Fruit fly (Drosophila melanogaster): Measurements from ENCODE around the gene lmgA.

Gene lmgA

dm6 chr2L:8570408-8571072 lies 42.1 kb upstream of the lmgA start (continued):
- TF ChIP-seq exex (tag; optimal IDR thresholded peaks at IDR 0.05) (peak; percentile 100), ab (GFP tag; optimal IDR thresholded peaks at IDR 0.05) (no peak), Dfd (GFP tag; optimal IDR thresholded peaks at IDR 0.05) (no peak), Adf1 (GFP tag; IDR thresholded peaks at IDR 0.05) (no peak), tio (GFP tag; optimal IDR thresholded peaks at IDR 0.05) (no peak), inv (GFP tag; IDR thresholded peaks at IDR 0.05; ENCODE audit: partially characterized antibody) (peak; percentile 23; the same call in 1 of the 2 replicates), Asciz (GFP tag; optimal IDR thresholded peaks at IDR 0.05) (peak; percentile 9), CG13296 (GFP tag; optimal IDR thresholded peaks at IDR 0.05) (peak; percentile 10), eve (GFP tag; optimal IDR thresholded peaks at IDR 0.05) (peak in 1 of 2 experiments; percentile 59), nerfin-2 (GFP tag; IDR thresholded peaks at IDR 0.05; ENCODE audit: partially characterized antibody) (peak; percentile 37; the same call in 1 of the 2 replicates), sens-2 (GFP tag; IDR thresholded peaks at IDR 0.05) (peak; percentile 47; the same call in 1 of the 2 replicates), CG16813 (GFP tag; IDR thresholded peaks at IDR 0.05; ENCODE audit: partially characterized antibody) (peak; percentile 39; the same call in 2 of the 3 replicates), sd (tag; optimal IDR thresholded peaks at IDR 0.05) (peak; percentile 18), CG12219 (GFP tag; optimal IDR thresholded peaks at IDR 0.05) (peak; percentile 2), ci (GFP tag; IDR thresholded peaks at IDR 0.05) (0 out of 3 replicates have a peak, but pooled peaks have one; percentile 7), D19B (GFP tag; optimal IDR thresholded peaks at IDR 0.05) (no peak), CG1024 (GFP tag; IDR thresholded peaks at IDR 0.05) (no peak), Eip74EF (GFP tag; optimal IDR thresholded peaks at IDR 0.05) (no peak), CG7556 (GFP tag; optimal IDR thresholded peaks at IDR 0.05) (no peak), Fer1 (GFP tag; optimal IDR thresholded peaks at IDR 0.05) (peak; percentile 41), CG8281 (tag; optimal IDR thresholded peaks at IDR 0.05) (peak; percentile 18), Scr (GFP tag; IDR thresholded peaks at IDR 0.05; ENCODE audit: partially characterized antibody) (peak; percentile 49), CG2678 (tag; optimal IDR thresholded peaks at IDR 0.05) (peak; percentile 45), Bdp1 (GFP tag; optimal IDR thresholded peaks at IDR 0.05) (peak; percentile 96), Hr3 (GFP tag; optimal IDR thresholded peaks at IDR 0.05) (no peak), chinmo (GFP tag; IDR thresholded peaks at IDR 0.05; ENCODE audit: partially characterized antibody) (0 out of 4 replicates have a peak, but pooled peaks have one; percentile 37), Max (GFP tag; optimal IDR thresholded peaks at IDR 0.05) (no peak), CG12071 (GFP tag; optimal IDR thresholded peaks at IDR 0.05) (peak; percentile 22), B-H2 (GFP tag; optimal IDR thresholded peaks at IDR 0.05) (peak; percentile 39), Vsx1 (GFP tag; optimal IDR thresholded peaks at IDR 0.05) (peak; percentile 92), CG13424 (tag; optimal IDR thresholded peaks at IDR 0.05) (no peak), caup (GFP tag; optimal IDR thresholded peaks at IDR 0.05; ENCODE audit: severe bottlenecking) (peak; percentile 0), cg (GFP tag; optimal IDR thresholded peaks at IDR 0.05) (peak; percentile 29), Spps (tag; optimal IDR thresholded peaks at IDR 0.05) (no peak), CG6791 (GFP tag; IDR thresholded peaks at IDR 0.05; ENCODE audit: partially characterized antibody) (peak; percentile 56; the same call in 2 of the 3 replicates), Kr (GFP tag; optimal IDR thresholded peaks at IDR 0.05) (no peak), grn (GFP tag; optimal IDR thresholded peaks at IDR 0.05) (peak; percentile 85), hth (optimal IDR thresholded peaks at IDR 0.05) (no peak), abd-A (tag; optimal IDR thresholded peaks at IDR 0.05) (no peak), corto (GFP tag; optimal IDR thresholded peaks at IDR 0.05) (no peak), lab (GFP tag; optimal IDR thresholded peaks at IDR 0.05) (peak; percentile 29), mirr (GFP tag; optimal IDR thresholded peaks at IDR 0.05) (peak; percentile 91)
